Fruit fly (Drosophila melanogaster): ENCODE results near the gene CG14610.

dm6 chr3R:7111206-7111858 is 32.8 kb downstream of the CG14610 start:
- no peak for TF ChIP-seq CTCF (optimal IDR thresholded peaks at IDR 0.05)
- TF ChIP-seq CG8478 (optimal IDR thresholded peaks at IDR 0.05): no peak
